Worm (Caenorhabditis elegans): Measurements from ENCODE around the gene mrp-3.

mrp-3 gene

DNA sequence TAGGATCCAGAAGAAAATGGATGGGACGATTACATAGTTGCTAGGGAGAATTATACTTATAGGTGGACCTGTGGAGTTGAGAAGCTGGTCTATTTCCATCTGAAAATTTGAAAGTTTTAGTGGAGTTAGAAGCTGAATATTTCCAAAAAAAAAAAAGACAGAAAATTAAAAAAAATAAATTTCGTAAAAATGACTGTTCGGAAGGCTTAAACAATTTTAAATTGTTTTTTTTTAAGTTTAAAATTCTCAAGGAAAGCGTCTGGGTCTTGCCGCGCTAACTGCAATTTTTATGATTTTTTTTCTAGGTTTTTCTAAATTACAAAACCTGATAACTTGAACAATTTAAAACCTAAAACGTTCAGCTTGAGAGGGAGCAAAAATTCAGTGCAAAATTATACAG lies at the start of gene mrp-3:
mrp-3 (minus strand) TSS at position 101 of the 400 bp plus-strand sequence.
- TF ChIP-seq hmg-1.1 (GFP tag; IDR thresholded peaks at IDR 0.05) (no peak), mdl-1 (tag; optimal IDR thresholded peaks at IDR 0.05) (no peak), lin-38 (GFP tag; IDR thresholded peaks at IDR 0.05) (no peak), madf-9 (GFP tag; conservative IDR thresholded peaks at IDR 0.05) (no peak), ama-1 (optimal IDR thresholded peaks at IDR 0.05) (no peak), dpl-1 (GFP tag; optimal IDR thresholded peaks at IDR 0.05) (no peak)

DNA sequence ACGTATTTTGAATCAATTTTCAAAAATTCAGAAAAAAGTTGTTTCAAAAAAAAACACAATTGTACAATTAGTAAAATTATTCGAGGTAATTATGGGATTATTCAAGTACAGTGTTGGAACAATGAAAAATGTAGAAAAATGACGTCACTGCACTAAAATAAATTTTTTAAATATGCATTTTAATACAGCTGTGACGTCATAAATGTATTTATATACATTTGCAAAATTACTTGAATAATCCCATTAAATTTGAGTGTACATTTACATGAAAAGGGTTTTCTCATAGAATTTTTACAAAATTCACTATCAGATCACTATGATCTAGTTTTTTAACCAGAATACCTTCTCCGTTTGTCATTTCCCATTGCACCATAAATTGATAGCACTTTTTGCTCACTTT lies 49.5 kb upstream of the mrp-3 start:
- no peak for TF ChIP-seq set-16 (GFP tag; IDR thresholded peaks at IDR 0.05)
- no peak for TF ChIP-seq Y5F2A.4 (GFP tag; optimal IDR thresholded peaks at IDR 0.05)
- TF ChIP-seq mes-2 (tag; optimal IDR thresholded peaks at IDR 0.05; ENCODE audit: poor library complexity, severe bottlenecking): no peak
- TF ChIP-seq ZK337.2 (GFP tag; IDR thresholded peaks at IDR 0.05): no peak
- no peak for TF ChIP-seq dve-1 (tag; optimal IDR thresholded peaks at IDR 0.05; ENCODE audit: insufficient read depth)
- TF ChIP-seq ztf-7 (tag; optimal IDR thresholded peaks at IDR 0.05): no peak
- TF ChIP-seq D1046.2 (GFP tag; IDR thresholded peaks at IDR 0.05): no peak
- TF ChIP-seq aha-1 (tag): no peak
- TF ChIP-seq unc-39 (tag; optimal IDR thresholded peaks at IDR 0.05): no peak
- no peak for TF ChIP-seq mep-1 (tag; optimal IDR thresholded peaks at IDR 0.05)
- no peak for TF ChIP-seq jun-1 (tag; optimal IDR thresholded peaks at IDR 0.05)
- no peak for TF ChIP-seq F49E8.2 (tag; optimal IDR thresholded peaks at IDR 0.05; ENCODE audit: borderline replicate concordance)
- no peak for TF ChIP-seq unc-130 (GFP tag; optimal IDR thresholded peaks at IDR 0.05)

DNA sequence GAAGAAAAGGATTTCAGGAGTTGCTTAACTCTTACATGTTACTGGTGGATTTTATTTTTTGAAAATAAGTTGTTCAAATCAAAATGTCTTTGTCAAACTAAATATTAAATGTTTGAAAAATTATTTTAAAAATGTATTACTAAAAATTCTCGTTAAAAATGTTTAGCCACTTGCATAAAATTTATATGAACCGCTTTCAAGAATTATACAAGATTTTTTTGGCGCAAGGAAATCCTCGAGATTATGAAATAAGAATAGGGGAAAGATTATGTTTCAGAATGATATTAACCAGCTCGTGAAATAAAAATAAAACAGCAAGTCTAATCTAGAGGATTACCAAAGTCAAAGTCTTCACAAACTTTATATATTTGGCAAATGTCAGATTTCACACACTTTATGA lies 44.2 kb upstream of the mrp-3 start:
- peak; percentile 69 for TF ChIP-seq fkh-10 (GFP tag; optimal IDR thresholded peaks at IDR 0.05)
- TF ChIP-seq zfp-3 (GFP tag; conservative IDR thresholded peaks at IDR 0.05): no peak
- TF ChIP-seq nhr-10 (tag; optimal IDR thresholded peaks at IDR 0.05): no peak
- peak; percentile 12 for TF ChIP-seq lir-3 (tag; optimal IDR thresholded peaks at IDR 0.05)
- TF ChIP-seq daf-16 (GFP tag; optimal IDR thresholded peaks at IDR 0.05): peak in 1 of 2 experiments; percentile 60
- TF ChIP-seq daf-16 (tag; optimal IDR thresholded peaks at IDR 0.05): no peak
- TF ChIP-seq F37D6.2 (tag; optimal IDR thresholded peaks at IDR 0.05): peak; percentile 86
- TF ChIP-seq spr-1 (tag; optimal IDR thresholded peaks at IDR 0.05): peak; percentile 11
- peak; percentile 54 for TF ChIP-seq nhr-6 (tag; optimal IDR thresholded peaks at IDR 0.05)
- no peak for TF ChIP-seq nhr-237 (tag; optimal IDR thresholded peaks at IDR 0.05)
- no peak for TF ChIP-seq unc-39 (tag; optimal IDR thresholded peaks at IDR 0.05)
- peak; percentile 40 for TF ChIP-seq dmd-6 (GFP tag; IDR thresholded peaks at IDR 0.05)
- peak; percentile 73 for TF ChIP-seq zip-2 (tag; optimal IDR thresholded peaks at IDR 0.05)
- peak; percentile 92 for TF ChIP-seq nhr-77 (tag; optimal IDR thresholded peaks at IDR 0.05)
- no peak for TF ChIP-seq Y5F2A.4 (GFP tag; optimal IDR thresholded peaks at IDR 0.05)
- no peak for TF ChIP-seq nhr-42 (GFP tag; IDR thresholded peaks at IDR 0.05)
- TF ChIP-seq ces-1 (GFP tag; optimal IDR thresholded peaks at IDR 0.05): peak; percentile 0
- peak; percentile 81 for TF ChIP-seq aha-1 (tag)
- no peak for TF ChIP-seq dve-1 (tag; optimal IDR thresholded peaks at IDR 0.05; ENCODE audit: insufficient read depth)
- TF ChIP-seq ceh-32 (tag; optimal IDR thresholded peaks at IDR 0.05; ENCODE audit: poor library complexity): no peak
- TF ChIP-seq ztf-11 (tag; optimal IDR thresholded peaks at IDR 0.05): no peak
- TF ChIP-seq lin-1 (GFP tag; IDR thresholded peaks at IDR 0.05): no peak
- no peak for TF ChIP-seq Y105C5A.15 (GFP tag; IDR thresholded peaks at IDR 0.05)
- no peak for TF ChIP-seq hlh-30 (tag; optimal IDR thresholded peaks at IDR 0.05; ENCODE audit: insufficient read depth)
- TF ChIP-seq arid-1 (GFP tag; conservative IDR thresholded peaks at IDR 0.05): no peak
- peak; percentile 33 for TF ChIP-seq nhr-28 (tag; optimal IDR thresholded peaks at IDR 0.05)
- TF ChIP-seq D1046.2 (GFP tag; IDR thresholded peaks at IDR 0.05): no peak
- TF ChIP-seq ceh-20 (GFP tag; IDR thresholded peaks at IDR 0.05): 0 out of 2 replicates have a peak, but pooled peaks have one; percentile 27
- peak; percentile 80 for TF ChIP-seq T20F7.1 (GFP tag; optimal IDR thresholded peaks at IDR 0.05)
- TF ChIP-seq hmg-1.1 (GFP tag; IDR thresholded peaks at IDR 0.05): peak; percentile 85
- TF ChIP-seq tag-97 (GFP tag; IDR thresholded peaks at IDR 0.05): no peak
- peak; percentile 76 for TF ChIP-seq T26A8.4 (GFP tag; IDR thresholded peaks at IDR 0.05)
- peak; percentile 57 for TF ChIP-seq rbr-2 (tag; optimal IDR thresholded peaks at IDR 0.05)
- TF ChIP-seq nhr-48 (tag; optimal IDR thresholded peaks at IDR 0.05): peak; percentile 50
- TF ChIP-seq skn-1 (tag; optimal IDR thresholded peaks at IDR 0.05): no peak
- TF ChIP-seq ztf-7 (tag; optimal IDR thresholded peaks at IDR 0.05): peak; percentile 70
- no peak for TF ChIP-seq ceh-44 (GFP tag; IDR thresholded peaks at IDR 0.05)
